Worm (Caenorhabditis elegans) whole organism, young adult: Measurements from ENCODE around the gene his-7.

Experiments used
- B0019.2 ChIP-seq: fragments of 200-800 bp; sonication (Bioruptor generic); conservative IDR thresholded peaks from 2 replicates; pipeline ENCODE4 v1.3.6; 2022; ENCODE audit warnings: missing genetic modification reagents, missing genetic modification characterization, missing compliant biosample characterization
- B0261.1 ChIP-seq: sonication (generic microtip); optimal IDR thresholded peaks from 2 replicates; lab custom pipeline; 2016; ENCODE audit warnings: mild to moderate bottlenecking, missing genetic modification characterization, moderate library complexity, missing compliant biosample characterization
- C06A6.2 ChIP-seq: fragments of 200-800 bp; sonication (Bioruptor generic); conservative IDR thresholded peaks from 2 replicates; pipeline ENCODE4 v1.3.6; 2022; ENCODE audit warnings: missing genetic modification characterization, missing compliant biosample characterization
- D2030.7 ChIP-seq: fragments of 200-800 bp; sonication (Bioruptor generic); IDR thresholded peaks from 2 replicates; pipeline ENCODE4 v1.3.6; 2022; ENCODE audit warnings: missing genetic modification reagents, missing genetic modification characterization, missing compliant biosample characterization
- F22D6.2 ChIP-seq: sonication (generic microtip); optimal IDR thresholded peaks from 2 replicates; lab custom pipeline; 2016; ENCODE audit warnings: mild to moderate bottlenecking, missing genetic modification characterization, missing compliant biosample characterization
- F57A8.1 ChIP-seq: fragments of 200-800 bp; sonication (Bioruptor generic); optimal IDR thresholded peaks from 2 replicates; lab custom pipeline; 2018; ENCODE audit warnings: mild to moderate bottlenecking, missing genetic modification characterization, moderate library complexity, missing compliant biosample characterization
- K12H6.12 ChIP-seq: fragments of 200-800 bp; sonication (Bioruptor generic); optimal IDR thresholded peaks from 2 replicates; lab custom pipeline; 2018; ENCODE audit warnings: mild to moderate bottlenecking, missing genetic modification characterization, missing compliant biosample characterization
- T07F8.4 ChIP-seq: sonication (generic microtip); optimal IDR thresholded peaks from 2 replicates; lab custom pipeline; 2016; ENCODE audit warnings: mild to moderate bottlenecking, missing genetic modification characterization, moderate library complexity, missing compliant biosample characterization
- Y56A3A.18 ChIP-seq: fragments of 200-800 bp; sonication (Bioruptor generic); IDR thresholded peaks from 2 replicates; pipeline ENCODE4 v1.3.6; 2022; ENCODE audit warnings: missing genetic modification reagents, missing genetic modification characterization, missing compliant biosample characterization
- Y67H2A.10 ChIP-seq: fragments of 200-800 bp; sonication (Bioruptor generic); conservative IDR thresholded peaks from 2 replicates; pipeline ENCODE4 v1.3.6; 2022; ENCODE audit warnings: missing genetic modification reagents, missing genetic modification characterization, missing compliant biosample characterization
- Y95B8A.8 ChIP-seq: fragments of 200-800 bp; sonication (Bioruptor generic); IDR thresholded peaks from 2 replicates; pipeline ENCODE4 v1.3.6; 2022; ENCODE audit warnings: missing genetic modification reagents, missing genetic modification characterization, missing compliant biosample characterization
- ZK185.1 ChIP-seq: sonication (generic microtip); optimal IDR thresholded peaks from 2 replicates; lab custom pipeline; 2016; ENCODE audit warnings: mild to moderate bottlenecking, missing genetic modification characterization, missing compliant biosample characterization; ENCODE audit not compliant: poor library complexity, severe bottlenecking
- ama-1 ChIP-seq, 3 experiments: fragments of 150-350 bp in 1 of 3; sonication (generic microtip) in 2 of 3; optimal IDR thresholded peaks; 2 replicates each; lab custom pipeline; 2014 to 2018; ENCODE audit warnings: missing biosample characterization in 2 of 3, missing genetic modification characterization in 2 of 3, missing genetic modification reagents in 2 of 3
- atf-7 ChIP-seq: sonication (generic microtip); optimal IDR thresholded peaks from 2 replicates; lab custom pipeline; 2017; ENCODE audit warnings: mild to moderate bottlenecking, missing genetic modification characterization, missing compliant biosample characterization
- attf-6 ChIP-seq: fragments of 200-800 bp; sonication (Bioruptor generic); IDR thresholded peaks from 2 replicates; pipeline ENCODE4 v1.3.6; 2022; ENCODE audit warnings: missing genetic modification reagents, missing genetic modification characterization, missing compliant biosample characterization
- bed-2 ChIP-seq: fragments of 200-800 bp; sonication (Bioruptor generic); IDR thresholded peaks from 2 replicates; pipeline ENCODE4 v1.3.6; 2022; ENCODE audit warnings: missing genetic modification reagents, missing genetic modification characterization, missing compliant biosample characterization
- cebp-1 ChIP-seq, 2 experiments: fragments of 200-800 bp in 1 of 2; sonication (Bioruptor generic) in 1 of 2; sonication (generic microtip) in 1 of 2; IDR thresholded peaks in 1 of 2; optimal IDR thresholded peaks in 1 of 2; 2 replicates each; pipeline versions ENCODE4 v1.3.6 to Lab custom; 2017 to 2022; ENCODE audit warnings: missing compliant biosample characterization in 2 of 2, missing genetic modification characterization in 2 of 2, mild to moderate bottlenecking in 1 of 2, missing genetic modification reagents in 1 of 2, moderate library complexity in 1 of 2
- ceh-100 ChIP-seq: fragments of 200-800 bp; sonication (Bioruptor generic); IDR thresholded peaks from 2 replicates; pipeline ENCODE4 v1.3.6; 2022; ENCODE audit warnings: missing genetic modification reagents, missing genetic modification characterization, missing compliant biosample characterization
- ceh-27 ChIP-seq: fragments of 200-800 bp; sonication (Bioruptor generic); optimal IDR thresholded peaks from 2 replicates; lab custom pipeline; 2018; ENCODE audit warnings: mild to moderate bottlenecking, missing genetic modification characterization, moderate library complexity, missing compliant biosample characterization
- ceh-40 ChIP-seq: fragments of 200-800 bp; sonication (Bioruptor generic); IDR thresholded peaks from 2 replicates; pipeline ENCODE4 v1.3.6; 2022; ENCODE audit warnings: missing genetic modification characterization, missing compliant biosample characterization
- ceh-79 ChIP-seq: sonication (generic microtip); optimal IDR thresholded peaks from 2 replicates; lab custom pipeline; 2017; ENCODE audit warnings: mild to moderate bottlenecking, missing genetic modification characterization, missing compliant biosample characterization
- chd-7 ChIP-seq: sonication (generic microtip); optimal IDR thresholded peaks from 2 replicates; lab custom pipeline; 2016; ENCODE audit warnings: mild to moderate bottlenecking, missing genetic modification characterization, moderate library complexity, missing compliant biosample characterization
- dox-1 ChIP-seq: fragments of 200-800 bp; sonication (Bioruptor generic); IDR thresholded peaks from 2 replicates; pipeline ENCODE4 v1.3.6; 2022; ENCODE audit warnings: missing genetic modification reagents, missing genetic modification characterization, missing compliant biosample characterization
- egl-44 ChIP-seq: fragments of 200-800 bp; sonication (Bioruptor generic); IDR thresholded peaks from 2 replicates; pipeline ENCODE4 v1.3.6; 2022; ENCODE audit warnings: missing genetic modification reagents, missing genetic modification characterization, missing compliant biosample characterization
- egrh-3 ChIP-seq: fragments of 200-800 bp; sonication (Bioruptor generic); IDR thresholded peaks from 2 replicates; pipeline ENCODE4 v1.3.6; 2022; ENCODE audit warnings: missing genetic modification reagents, missing genetic modification characterization, missing compliant biosample characterization
- ets-4 ChIP-seq: fragments of 200-800 bp; sonication (Bioruptor generic); optimal IDR thresholded peaks from 2 replicates; lab custom pipeline; 2018; ENCODE audit warnings: mild to moderate bottlenecking, missing genetic modification characterization, missing compliant biosample characterization
- him-1 ChIP-seq: sonication (generic microtip); optimal IDR thresholded peaks from 2 replicates; lab custom pipeline; 2016; ENCODE audit warnings: missing genotype, missing genetic modification reagents, missing genetic modification characterization, missing compliant biosample characterization
- hlh-26 ChIP-seq: fragments of 200-800 bp; sonication (Bioruptor generic); conservative IDR thresholded peaks from 2 replicates; pipeline ENCODE4 v1.3.6; 2022; ENCODE audit warnings: missing genetic modification reagents, missing genetic modification characterization, missing compliant biosample characterization
- hrde-1 ChIP-seq: sonication (generic microtip); optimal IDR thresholded peaks from 2 replicates; lab custom pipeline; 2016; ENCODE audit warnings: missing genetic modification characterization, mild to moderate bottlenecking, missing compliant biosample characterization, moderate library complexity, missing genotype, missing genetic modification reagents, borderline replicate concordance
- lag-1 ChIP-seq: fragments of 200-800 bp; sonication (Bioruptor generic); IDR thresholded peaks from 2 replicates; pipeline ENCODE4 v1.3.6; 2022; ENCODE audit warnings: missing genetic modification reagents, missing genetic modification characterization, missing compliant biosample characterization
- let-526 ChIP-seq: fragments of 200-800 bp; sonication (Bioruptor generic); IDR thresholded peaks from 2 replicates; pipeline ENCODE4 v1.3.6; 2022; ENCODE audit warnings: missing genetic modification reagents, missing genetic modification characterization, missing compliant biosample characterization
- lin-54 ChIP-seq: fragments of 200-800 bp; sonication (Bioruptor generic); optimal IDR thresholded peaks from 2 replicates; lab custom pipeline; 2018; ENCODE audit warnings: mild to moderate bottlenecking, missing genetic modification characterization, missing compliant biosample characterization
- madf-8 ChIP-seq: fragments of 200-800 bp; sonication (Bioruptor generic); conservative IDR thresholded peaks from 2 replicates; pipeline ENCODE4 v1.3.6; 2022; ENCODE audit warnings: missing genetic modification reagents, missing genetic modification characterization, missing compliant biosample characterization
- mes-4 ChIP-seq: sonication (generic microtip); optimal IDR thresholded peaks from 2 replicates; lab custom pipeline; 2016; ENCODE audit warnings: missing genotype, missing genetic modification characterization, missing compliant biosample characterization
- nfya-1 ChIP-seq: sonication (generic microtip); optimal IDR thresholded peaks from 2 replicates; lab custom pipeline; 2017; ENCODE audit warnings: antibody characterized with exemption, missing compliant biosample characterization, missing genetic modification characterization, borderline replicate concordance; ENCODE audit not compliant: insufficient read depth
- nfya-2 ChIP-seq: fragments of 200-800 bp; sonication (Bioruptor generic); IDR thresholded peaks from 2 replicates; pipeline ENCODE4 v1.3.6; 2022; ENCODE audit warnings: missing genetic modification reagents, missing genetic modification characterization, missing compliant biosample characterization
- nhr-27 ChIP-seq: fragments of 200-800 bp; sonication (Bioruptor generic); optimal IDR thresholded peaks from 2 replicates; lab custom pipeline; 2018; ENCODE audit warnings: mild to moderate bottlenecking, missing genetic modification characterization, moderate library complexity, missing compliant biosample characterization
- rpc-1 ChIP-seq, 2 experiments: fragments of 150-350 bp in 1 of 2; sonication (generic microtip) in 1 of 2; optimal IDR thresholded peaks; 2 replicates each; lab custom pipeline; 2014 to 2018; ENCODE audit warnings: missing biosample characterization in 1 of 2, missing genetic modification characterization in 1 of 2, missing genetic modification reagents in 1 of 2, missing genotype in 1 of 2
- sea-2 ChIP-seq: fragments of 200-800 bp; sonication (Bioruptor generic); IDR thresholded peaks from 2 replicates; pipeline ENCODE4 v1.3.6; 2022; ENCODE audit warnings: missing genetic modification characterization, missing compliant biosample characterization
- snpc-3.4 ChIP-seq: sonication (generic microtip); optimal IDR thresholded peaks from 2 replicates; lab custom pipeline; 2017; ENCODE audit warnings: missing genetic modification characterization, mild to moderate bottlenecking, missing compliant biosample characterization, antibody characterized with exemption, moderate library complexity, missing genotype, missing genetic modification reagents
- snpc-4 ChIP-seq, 5 experiments: fragments of 150-350 bp in 1 of 5; sonication (generic microtip) in 4 of 5; optimal IDR thresholded peaks; 2 replicates each; lab custom pipeline; 2014 to 2018; ENCODE audit warnings: missing genetic modification characterization in 5 of 5, missing biosample characterization in 3 of 5, antibody characterized with exemption in 2 of 5, mild to moderate bottlenecking in 2 of 5, missing compliant biosample characterization in 2 of 5, missing genotype in 2 of 5, moderate library complexity in 2 of 5, missing genetic modification reagents in 1 of 5
- ztf-25 ChIP-seq: fragments of 200-800 bp; sonication (Bioruptor generic); IDR thresholded peaks from 2 replicates; pipeline ENCODE4 v1.3.6; 2022; ENCODE audit warnings: missing genetic modification reagents, missing genetic modification characterization, missing compliant biosample characterization
- ztf-6 ChIP-seq: fragments of 200-800 bp; sonication (Bioruptor generic); IDR thresholded peaks from 2 replicates; pipeline ENCODE4 v1.3.6; 2022; ENCODE audit warnings: missing genetic modification reagents, missing genetic modification characterization, missing compliant biosample characterization

his-7 gene

ce11 chrV:8569841-8570361 is 36.7 kb downstream of the his-7 start, which contains the start of the genes F25G6.9 and symk-1 (continued):
- TF ChIP-seq snpc-3.4 (peak; percentile 19), Y56A3A.18 (no peak), hlh-26 (GFP tag; lab: Robert Waterston, UW) (no peak), D2030.7 (GFP tag; lab: Robert Waterston, UW) (peak; percentile 23; the same call in 1 of the 2 replicates), attf-6 (GFP tag; lab: Robert Waterston, UW) (no peak), cebp-1 (GFP tag; IDR thresholded peaks at IDR 0.05; lab: Robert Waterston, UW) (no peak), cebp-1 (tag; optimal IDR thresholded peaks at IDR 0.05; lab: Kevin White, UChicago) (peak; percentile 57), dox-1 (peak; percentile 55; the same call in 1 of the 2 replicates), ama-1 (optimal IDR thresholded peaks at IDR 0.05; lab: Kevin White, UChicago) (no peak), ama-1 (GFP tag; optimal IDR thresholded peaks at IDR 0.05; lab: Kevin White, UChicago) (no peak), B0261.1 (tag; lab: Kevin White, UChicago) (no peak), nfya-1 (tag; lab: Kevin White, UChicago) (no peak), B0019.2 (GFP tag; lab: Robert Waterston, UW) (no peak), ceh-27 (GFP tag; lab: Kevin White, UChicago) (no peak), F22D6.2 (tag; lab: Kevin White, UChicago) (no peak), atf-7 (tag; lab: Kevin White, UChicago) (no peak), lag-1 (GFP tag; lab: Robert Waterston, UW) (no peak), madf-8 (no peak), Y67H2A.10 (GFP tag; lab: Robert Waterston, UW) (no peak), nhr-27 (tag; lab: Kevin White, UChicago) (no peak), snpc-4 (GFP tag; optimal IDR thresholded peaks at IDR 0.05; lab: Kevin White, UChicago) (no peak), snpc-4 (tag; optimal IDR thresholded peaks at IDR 0.05; lab: Kevin White, UChicago) (peak in 2 of 4 experiments; percentile 42 to 55), ztf-25 (GFP tag; lab: Robert Waterston, UW) (no peak), C06A6.2 (GFP tag; lab: Robert Waterston, UW) (no peak), bed-2 (GFP tag; lab: Robert Waterston, UW) (no peak), nfya-2 (GFP tag; lab: Robert Waterston, UW) (no peak), ZK185.1 (tag; lab: Kevin White, UChicago) (peak; percentile 45), ztf-6 (no peak), lin-54 (GFP tag; lab: Kevin White, UChicago) (peak; percentile 52), egl-44 (GFP tag; lab: Robert Waterston, UW) (no peak), egrh-3 (GFP tag; lab: Robert Waterston, UW) (no peak), ceh-79 (tag; lab: Kevin White, UChicago) (no peak), let-526 (GFP tag; lab: Robert Waterston, UW) (no peak), him-1 (no peak), mes-4 (no peak), ceh-40 (GFP tag; lab: Robert Waterston, UW) (no peak), T07F8.4 (tag; lab: Kevin White, UChicago) (no peak), F57A8.1 (no peak), rpc-1 (optimal IDR thresholded peaks at IDR 0.05; lab: Kevin White, UChicago) (no peak), rpc-1 (tag; optimal IDR thresholded peaks at IDR 0.05; lab: Kevin White, UChicago) (no peak), sea-2 (no peak), Y95B8A.8 (no peak), ceh-100 (GFP tag; lab: Robert Waterston, UW) (no peak), K12H6.12 (no peak), chd-7 (tag; lab: Kevin White, UChicago) (no peak), ets-4 (GFP tag; lab: Kevin White, UChicago) (no peak), hrde-1 (tag; lab: Kevin White, UChicago) (no peak)
